Fruit fly (Drosophila melanogaster) whole organism, embryonic: ENCODE measurements around the gene Jon66Cii.
A peak's percentile ranks its signal among the peaks of the same experiment; 100 is the strongest.

Experiments used
- Abd-B ChIP-seq: fragments of 200-800 bp; sonication (Bioruptor generic); optimal IDR thresholded peaks from 2 replicates; lab custom pipeline; 2018; ENCODE audit warnings: missing biosample characterization, mild to moderate bottlenecking, missing genetic modification characterization, moderate library complexity
- BEAF-32 ChIP-seq: fragments of 200-800 bp; sonication (Bioruptor generic); optimal IDR thresholded peaks from 3 replicates; lab custom pipeline; 2017; ENCODE audit warnings: missing biosample characterization, missing genetic modification characterization, mild to moderate bottlenecking, moderate library complexity, missing genetic modification reagents
- CG10565 ChIP-seq: fragments of 200-800 bp; sonication (Bioruptor generic); optimal IDR thresholded peaks from 3 replicates; lab custom pipeline; 2016; ENCODE audit warnings: missing biosample characterization, mild to moderate bottlenecking, missing genetic modification characterization
- CG10654 ChIP-seq: fragments of 200-800 bp; sonication (Bioruptor generic); optimal IDR thresholded peaks from 2 replicates; lab custom pipeline; 2016; ENCODE audit warnings: missing biosample characterization, missing genetic modification characterization
- CG11504 ChIP-seq: fragments of 200-800 bp; sonication (Bioruptor generic); optimal IDR thresholded peaks from 3 replicates; lab custom pipeline; 2019; ENCODE audit warnings: missing biosample characterization, mild to moderate bottlenecking, missing genetic modification characterization, moderate library complexity
- CG13624 ChIP-seq: fragments of 200-800 bp; sonication (Bioruptor generic); optimal IDR thresholded peaks from 2 replicates; lab custom pipeline; 2016; ENCODE audit warnings: missing biosample characterization, missing genetic modification characterization
- CG14710 ChIP-seq: fragments of 200-800 bp; sonication (Bioruptor generic); optimal IDR thresholded peaks from 3 replicates; lab custom pipeline; 2019; ENCODE audit warnings: missing biosample characterization, mild to moderate bottlenecking, missing genetic modification characterization, moderate library complexity
- CG16863 ChIP-seq: fragments of 200-800 bp; sonication (Bioruptor generic); optimal IDR thresholded peaks from 3 replicates; lab custom pipeline; 2016; ENCODE audit warnings: missing biosample characterization, missing genetic modification characterization
- CG17359 ChIP-seq: fragments of 200-800 bp; sonication (Bioruptor generic); optimal IDR thresholded peaks from 3 replicates; lab custom pipeline; 2018; ENCODE audit warnings: missing biosample characterization, mild to moderate bottlenecking, missing genetic modification characterization, moderate library complexity
- CG17385 ChIP-seq: fragments of 200-800 bp; sonication (Bioruptor generic); optimal IDR thresholded peaks from 3 replicates; lab custom pipeline; 2018; ENCODE audit warnings: missing biosample characterization, mild to moderate bottlenecking, missing genetic modification characterization
- CG2120 ChIP-seq: fragments of 200-800 bp; sonication (Bioruptor generic); optimal IDR thresholded peaks from 3 replicates; lab custom pipeline; 2016; ENCODE audit warnings: missing biosample characterization, missing genetic modification characterization
- CG32767 ChIP-seq: fragments of 200-800 bp; sonication (Bioruptor generic); IDR thresholded peaks from 2 replicates; pipeline ENCODE4 v1.3.6; 2022; ENCODE audit warnings: missing biosample characterization, missing genetic modification characterization
- CG4282 ChIP-seq: fragments of 200-800 bp; sonication (Bioruptor generic); optimal IDR thresholded peaks from 2 replicates; lab custom pipeline; 2016; ENCODE audit warnings: missing biosample characterization, missing genetic modification characterization
- CG6254 ChIP-seq: fragments of 200-800 bp; sonication (Bioruptor generic); optimal IDR thresholded peaks from 3 replicates; lab custom pipeline; 2017; ENCODE audit warnings: mild to moderate bottlenecking, missing biosample characterization, missing genetic modification reagents, missing genetic modification characterization
- CG8765 ChIP-seq: fragments of 200-800 bp; sonication (Bioruptor generic); IDR thresholded peaks from 2 replicates; pipeline ENCODE4 v1.3.6; 2022; ENCODE audit warnings: missing biosample characterization, missing genetic modification characterization
- Camta ChIP-seq: fragments of 200-800 bp; sonication (Bioruptor generic); optimal IDR thresholded peaks from 2 replicates; lab custom pipeline; 2016; ENCODE audit warnings: missing biosample characterization, missing genetic modification characterization
- Chrac-16 ChIP-seq: fragments of 200-800 bp; sonication (Bioruptor generic); optimal IDR thresholded peaks from 3 replicates; lab custom pipeline; 2016; ENCODE audit warnings: missing biosample characterization, missing genetic modification characterization
- CoRest ChIP-seq: fragments of 200-800 bp; sonication (Bioruptor generic); optimal IDR thresholded peaks from 3 replicates; lab custom pipeline; 2018; ENCODE audit warnings: missing biosample characterization, mild to moderate bottlenecking, missing genetic modification characterization, moderate library complexity
- D19A ChIP-seq: fragments of 200-800 bp; optimal IDR thresholded peaks from 3 replicates; lab custom pipeline; 2019; ENCODE audit warnings: missing biosample characterization, mild to moderate bottlenecking, missing genetic modification characterization, moderate library complexity
- Dad ChIP-seq: fragments of 200-800 bp; sonication (Bioruptor generic); optimal IDR thresholded peaks from 3 replicates; lab custom pipeline; 2016; ENCODE audit warnings: missing biosample characterization, missing genetic modification characterization
- Drgx ChIP-seq: fragments of 200-800 bp; sonication (Bioruptor generic); IDR thresholded peaks from 2 replicates; pipeline ENCODE4 v1.3.6; 2022; ENCODE audit warnings: missing biosample characterization, missing genetic modification characterization
- H15 ChIP-seq: fragments of 200-800 bp; sonication (Bioruptor generic); IDR thresholded peaks from 3 replicates; pipeline ENCODE4 v1.3.6; 2022; ENCODE audit warnings: missing biosample characterization, missing genetic modification characterization
- Hr3 ChIP-seq: fragments of 200-800 bp; sonication (Bioruptor generic); optimal IDR thresholded peaks from 3 replicates; lab custom pipeline; 2016; ENCODE audit warnings: missing biosample characterization, missing genetic modification characterization
- Hr51 ChIP-seq, 2 experiments: fragments of 200-800 bp; sonication (Bioruptor generic); optimal IDR thresholded peaks; 2 replicates in 1 of 2; 3 replicates in 1 of 2; lab custom pipeline; 2016 to 2018; ENCODE audit warnings: missing biosample characterization in 2 of 2, missing genetic modification characterization in 2 of 2, mild to moderate bottlenecking in 1 of 2, moderate library complexity in 1 of 2
- Hr78 ChIP-seq, 2 experiments: fragments of 200-800 bp in 1 of 2; fragments of >200 bp in 1 of 2; sonication (Bioruptor generic) in 1 of 2; optimal IDR thresholded peaks; 2 replicates each; lab custom pipeline; 2017 to 2019; ENCODE audit warnings: missing biosample characterization in 2 of 2, missing genetic modification characterization in 2 of 2, mild to moderate bottlenecking in 1 of 2, moderate library complexity in 1 of 2
- Rfx ChIP-seq: fragments of 200-800 bp; sonication (Bioruptor generic); IDR thresholded peaks from 2 replicates; pipeline ENCODE4 v1.3.6; 2022; ENCODE audit warnings: missing biosample characterization, missing genetic modification characterization
- Side ChIP-seq: fragments of 200-800 bp; sonication (Bioruptor generic); optimal IDR thresholded peaks from 2 replicates; lab custom pipeline; 2016; ENCODE audit warnings: missing biosample characterization, missing genetic modification characterization
- TFAM ChIP-seq: fragments of 200-800 bp; sonication (Bioruptor generic); optimal IDR thresholded peaks from 2 replicates; lab custom pipeline; 2017; ENCODE audit warnings: missing biosample characterization, missing genetic modification characterization, inconsistent platforms
- bowl ChIP-seq: fragments of 200-800 bp; sonication (Bioruptor generic); IDR thresholded peaks from 2 replicates; pipeline ENCODE4 v1.3.6; 2022; ENCODE audit warnings: missing biosample characterization, missing genetic modification characterization
- btn ChIP-seq: fragments of 200-800 bp; sonication (Bioruptor generic); optimal IDR thresholded peaks from 2 replicates; lab custom pipeline; 2016; ENCODE audit warnings: missing biosample characterization, missing genetic modification characterization
- caup ChIP-seq: fragments of 200-800 bp; sonication (Bioruptor generic); optimal IDR thresholded peaks from 3 replicates; lab custom pipeline; 2017; ENCODE audit warnings: missing biosample characterization, mild to moderate bottlenecking, missing genetic modification characterization, moderate library complexity; ENCODE audit not compliant: severe bottlenecking
- chif ChIP-seq, 2 experiments: fragments of 200-800 bp; sonication (Bioruptor generic); optimal IDR thresholded peaks; 3 replicates each; lab custom pipeline; 2016; ENCODE audit warnings: missing biosample characterization in 2 of 2, missing genetic modification characterization in 2 of 2
- ci ChIP-seq: fragments of 200-800 bp; sonication (Bioruptor generic); IDR thresholded peaks from 3 replicates; pipeline ENCODE4 v1.3.6; 2022; ENCODE audit warnings: missing biosample characterization, missing genetic modification characterization
- dmrt11E ChIP-seq: fragments of 200-800 bp; sonication (Bioruptor generic); optimal IDR thresholded peaks from 3 replicates; lab custom pipeline; 2018; ENCODE audit warnings: missing biosample characterization, mild to moderate bottlenecking, missing genetic modification characterization, moderate library complexity
- ftz-f1 ChIP-seq: fragments of 200-800 bp; sonication (Bioruptor generic); optimal IDR thresholded peaks from 2 replicates; lab custom pipeline; 2016; ENCODE audit warnings: missing biosample characterization, missing genetic modification characterization
- gt ChIP-seq: fragments of 200-800 bp; sonication (Bioruptor generic); IDR thresholded peaks from 2 replicates; pipeline ENCODE4 v1.3.6; 2022; ENCODE audit warnings: missing biosample characterization, missing genetic modification characterization
- ham ChIP-seq: fragments of 200-800 bp; sonication (Bioruptor generic); IDR thresholded peaks from 2 replicates; pipeline ENCODE4 v1.3.6; 2022; ENCODE audit warnings: missing biosample characterization, missing genetic modification characterization
- ind ChIP-seq: fragments of 200-800 bp; sonication (Bioruptor generic); optimal IDR thresholded peaks from 3 replicates; lab custom pipeline; 2016; ENCODE audit warnings: missing biosample characterization, missing genetic modification characterization
- inv ChIP-seq: fragments of 200-800 bp; sonication (Bioruptor generic); IDR thresholded peaks from 2 replicates; pipeline ENCODE4 v1.3.6; 2022; ENCODE audit warnings: missing biosample characterization, missing genetic modification characterization; ENCODE audit not compliant: partially characterized antibody
- lmd ChIP-seq: fragments of 200-800 bp; sonication (Bioruptor generic); IDR thresholded peaks from 2 replicates; pipeline ENCODE4 v1.3.6; 2022; ENCODE audit warnings: missing biosample characterization, missing genetic modification characterization
- mam ChIP-seq: fragments of 200-800 bp; sonication (Bioruptor generic); optimal IDR thresholded peaks from 3 replicates; lab custom pipeline; 2016; ENCODE audit warnings: missing biosample characterization, missing genetic modification characterization
- nom ChIP-seq: fragments of 200-800 bp; sonication (Bioruptor generic); optimal IDR thresholded peaks from 2 replicates; lab custom pipeline; 2017; ENCODE audit warnings: missing biosample characterization, missing genetic modification characterization, mild to moderate bottlenecking, moderate library complexity, missing genetic modification reagents
- oc ChIP-seq: fragments of 200-800 bp; sonication (Bioruptor generic); optimal IDR thresholded peaks from 2 replicates; lab custom pipeline; 2018; ENCODE audit warnings: missing biosample characterization, mild to moderate bottlenecking, missing genetic modification characterization, moderate library complexity
- pb ChIP-seq: fragments of 200-800 bp; sonication (Bioruptor generic); optimal IDR thresholded peaks from 3 replicates; lab custom pipeline; 2016; ENCODE audit warnings: missing biosample characterization, missing genetic modification characterization
- pho ChIP-seq: fragments of 200-800 bp; sonication (Bioruptor generic); optimal IDR thresholded peaks from 2 replicates; lab custom pipeline; 2016; ENCODE audit warnings: missing biosample characterization, missing genetic modification characterization
- row ChIP-seq: fragments of 200-800 bp; sonication (Bioruptor generic); IDR thresholded peaks from 3 replicates; pipeline ENCODE4 v1.3.6; 2022; ENCODE audit warnings: missing biosample characterization, missing genetic modification characterization
- sim ChIP-seq: fragments of 200-800 bp; sonication (Bioruptor generic); IDR thresholded peaks from 2 replicates; pipeline ENCODE4 v1.3.6; 2022; ENCODE audit warnings: missing biosample characterization, missing genetic modification characterization
- slou ChIP-seq: fragments of 200-800 bp; sonication (Bioruptor generic); optimal IDR thresholded peaks from 3 replicates; lab custom pipeline; 2016; ENCODE audit warnings: missing biosample characterization, missing genetic modification characterization
- tin ChIP-seq: fragments of 200-800 bp; sonication (Bioruptor generic); optimal IDR thresholded peaks from 3 replicates; lab custom pipeline; 2016; ENCODE audit warnings: missing biosample characterization, missing genetic modification characterization

Gene Jon66Cii

DNA sequence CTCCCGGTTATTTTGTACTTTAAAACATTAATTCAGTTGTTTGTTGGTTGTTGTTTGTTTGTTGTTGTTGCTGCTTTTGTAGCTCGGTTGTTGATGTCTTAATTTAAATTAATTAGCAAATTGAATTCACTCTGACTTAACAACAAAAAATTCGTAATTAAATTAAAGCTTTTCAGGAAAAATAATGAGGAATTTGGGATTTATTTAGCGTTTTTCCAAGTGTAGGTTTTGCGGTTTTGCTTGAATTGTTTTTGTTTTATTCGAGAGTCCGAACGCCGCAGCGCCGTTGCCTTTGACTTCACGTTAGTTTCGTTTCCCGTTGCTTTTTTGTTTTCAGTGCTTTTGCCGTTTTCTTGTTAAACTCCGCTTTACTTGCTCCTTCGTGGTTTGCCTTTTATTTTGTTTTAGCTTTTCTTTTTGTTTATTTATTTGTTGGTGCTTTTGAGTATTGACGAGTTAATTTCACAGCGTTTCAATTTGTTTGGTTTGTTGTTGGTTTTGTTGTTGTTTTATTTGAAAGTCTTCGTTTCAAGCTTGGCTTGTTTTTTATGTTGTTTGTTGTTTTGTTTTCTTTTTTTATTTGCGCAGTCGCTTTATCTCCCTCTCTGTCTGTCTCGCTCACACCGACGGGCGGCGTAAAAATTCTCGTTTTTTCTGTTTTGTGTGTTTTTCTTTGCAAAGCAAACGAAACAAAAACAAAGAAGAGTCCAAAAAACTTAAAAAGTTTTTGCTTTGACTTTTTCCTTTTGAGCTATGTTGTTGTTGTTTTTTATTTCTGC is 47.5 kb upstream of the Jon66Cii start (continued):
- TF ChIP-seq gt (GFP tag; lab: Robert Waterston, UW), result no peak
- no peak for TF ChIP-seq btn (GFP tag; lab: Kevin White, UChicago)
- TF ChIP-seq ci, result peak; percentile 18; the same call in 1 of the 3 replicates
- TF ChIP-seq caup, result peak; percentile 9
- no peak for TF ChIP-seq H15 (GFP tag; lab: Robert Waterston, UW)
- no peak for TF ChIP-seq inv (GFP tag; lab: Robert Waterston, UW)
- no peak for TF ChIP-seq CG8765 (GFP tag; lab: Robert Waterston, UW)
- no peak for TF ChIP-seq CG10654 (GFP tag; lab: Kevin White, UChicago)
- peak; percentile 54 for TF ChIP-seq ind
- peak; percentile 31 for TF ChIP-seq Dad (GFP tag; lab: Kevin White, UChicago)
- peak; percentile 16 for TF ChIP-seq pho (GFP tag; lab: Kevin White, UChicago)
- TF ChIP-seq CG4282 (GFP tag; lab: Kevin White, UChicago), result peak; percentile 4
- TF ChIP-seq ftz-f1 (GFP tag; lab: Kevin White, UChicago), result no peak
- peak; percentile 25 for TF ChIP-seq tin (GFP tag; lab: Kevin White, UChicago)
- no peak for TF ChIP-seq D19A (tag; lab: Kevin White, UChicago)
- TF ChIP-seq CG14710 (tag; lab: Kevin White, UChicago), result peak; percentile 1
- peak; percentile 12 to 63 for TF ChIP-seq Hr51 (GFP tag; optimal IDR thresholded peaks at IDR 0.05; lab: Kevin White, UChicago)
- TF ChIP-seq CG17385 (GFP tag; lab: Kevin White, UChicago), result peak; percentile 24
- TF ChIP-seq CG16863 (GFP tag; lab: Kevin White, UChicago), result peak; percentile 20
- no peak for TF ChIP-seq oc (tag; lab: Kevin White, UChicago)
- peak; percentile 33 for TF ChIP-seq mam (GFP tag; lab: Kevin White, UChicago)
- peak; percentile 10 for TF ChIP-seq Chrac-16 (GFP tag; lab: Kevin White, UChicago)
- TF ChIP-seq Side, result peak; percentile 23
- TF ChIP-seq Hr3 (GFP tag; lab: Kevin White, UChicago), result peak; percentile 4
- TF ChIP-seq TFAM (GFP tag; lab: Kevin White, UChicago), result no peak
- peak; percentile 19 for TF ChIP-seq Camta
- TF ChIP-seq ham, result no peak
- peak; percentile 50 for TF ChIP-seq CG17359 (tag; lab: Kevin White, UChicago)
- no peak for TF ChIP-seq sim (GFP tag; lab: Robert Waterston, UW)
- TF ChIP-seq dmrt11E (tag; lab: Kevin White, UChicago), result no peak
- TF ChIP-seq row (GFP tag; lab: Robert Waterston, UW), result peak; percentile 47; the same call in 2 of the 3 replicates
- TF ChIP-seq Drgx (GFP tag; lab: Robert Waterston, UW), result peak; percentile 91
- no peak for TF ChIP-seq BEAF-32 (GFP tag; lab: Kevin White, UChicago)
- no peak for TF ChIP-seq CG10565 (GFP tag; lab: Kevin White, UChicago)
- TF ChIP-seq CG2120 (GFP tag; lab: Kevin White, UChicago), result peak; percentile 58
- TF ChIP-seq lmd, result no peak
- no peak for TF ChIP-seq Abd-B (GFP tag; lab: Kevin White, UChicago)
- peak; percentile 50 for TF ChIP-seq CG11504
- TF ChIP-seq slou (GFP tag; lab: Kevin White, UChicago), result no peak
- TF ChIP-seq CG32767 (GFP tag; lab: Robert Waterston, UW), result no peak; the same call in 1 of the 2 replicates
- peak; percentile 99 for TF ChIP-seq nom (GFP tag; lab: Kevin White, UChicago)
- TF ChIP-seq chif (GFP tag; optimal IDR thresholded peaks at IDR 0.05; lab: Kevin White, UChicago), result peak in 1 of 2 experiments; percentile 29
- TF ChIP-seq Rfx (GFP tag; lab: Robert Waterston, UW), result no peak; the same call in 1 of the 2 replicates
- TF ChIP-seq CG13624 (GFP tag; lab: Kevin White, UChicago), result peak; percentile 53
- TF ChIP-seq bowl (GFP tag; lab: Robert Waterston, UW), result no peak
- peak; percentile 26 for TF ChIP-seq pb (GFP tag; lab: Kevin White, UChicago)
- TF ChIP-seq CG6254 (GFP tag; lab: Kevin White, UChicago), result no peak
- no peak for TF ChIP-seq Hr78 (GFP tag; optimal IDR thresholded peaks at IDR 0.05; lab: Kevin White, UChicago)
- peak; percentile 23 for TF ChIP-seq CoRest (tag; lab: Kevin White, UChicago)
